Worm (Caenorhabditis elegans): Measurements from ENCODE around the gene T07G12.3.

T07G12.3 gene

ce11 chrIV:10521106-10521505, 12.6 kb upstream of the T07G12.3 start, which contains the start of gene cal-4:
TSS of gene cal-4 (plus strand) at chrIV:10521406.
- TF ChIP-seq hnd-1 (tag; optimal IDR thresholded peaks at IDR 0.05) = no peak
- no peak for TF ChIP-seq tra-4 (tag; optimal IDR thresholded peaks at IDR 0.05)
- TF ChIP-seq hmg-4 (GFP tag; optimal IDR thresholded peaks at IDR 0.05) = no peak
- TF ChIP-seq hmbx-1 (tag; optimal IDR thresholded peaks at IDR 0.05) = no peak
- no peak for TF ChIP-seq aly-1 (tag; optimal IDR thresholded peaks at IDR 0.05)
- no peak for TF ChIP-seq B0310.2 (tag; optimal IDR thresholded peaks at IDR 0.05)
- no peak for TF ChIP-seq ama-1 (optimal IDR thresholded peaks at IDR 0.05)
- TF ChIP-seq tbx-11 (GFP tag; IDR thresholded peaks at IDR 0.05) = no peak
- no peak for TF ChIP-seq flt-1 (GFP tag; IDR thresholded peaks at IDR 0.05)
- TF ChIP-seq tbx-37 (GFP tag; conservative IDR thresholded peaks at IDR 0.05) = no peak
- TF ChIP-seq F13C5.2 (tag; optimal IDR thresholded peaks at IDR 0.05) = no peak
- TF ChIP-seq pes-1 (GFP tag; IDR thresholded peaks at IDR 0.05) = no peak
- no peak for TF ChIP-seq ets-7 (tag; optimal IDR thresholded peaks at IDR 0.05)
- no peak for TF ChIP-seq sea-1 (GFP tag; conservative IDR thresholded peaks at IDR 0.05)
- no peak for TF ChIP-seq ceh-13 (GFP tag; optimal IDR thresholded peaks at IDR 0.05)
- TF ChIP-seq scrt-1 (GFP tag; IDR thresholded peaks at IDR 0.05) = no peak
- no peak for TF ChIP-seq ceh-36 (tag; optimal IDR thresholded peaks at IDR 0.05)

- TF ChIP-seq B0310.2 (tag; optimal IDR thresholded peaks at IDR 0.05) = no peak
- no peak for TF ChIP-seq scrt-1 (GFP tag; IDR thresholded peaks at IDR 0.05)
- TF ChIP-seq tbx-37 (GFP tag; conservative IDR thresholded peaks at IDR 0.05) = no peak
- no peak for TF ChIP-seq ceh-36 (tag; optimal IDR thresholded peaks at IDR 0.05)
- no peak for TF ChIP-seq aly-1 (tag; optimal IDR thresholded peaks at IDR 0.05)
- TF ChIP-seq ama-1 (optimal IDR thresholded peaks at IDR 0.05) = no peak
- no peak for TF ChIP-seq hmg-4 (GFP tag; optimal IDR thresholded peaks at IDR 0.05)
- no peak for TF ChIP-seq sea-1 (GFP tag; conservative IDR thresholded peaks at IDR 0.05)
- TF ChIP-seq F13C5.2 (tag; optimal IDR thresholded peaks at IDR 0.05) = no peak
- TF ChIP-seq pes-1 (GFP tag; IDR thresholded peaks at IDR 0.05) = no peak
Measured at ce11 chrIV:10524095-10524829, 9.5 kb upstream of the T07G12.3 start, which contains the start of gene C02F4.5. TSS of gene C02F4.5 (minus strand) at chrIV:10524145.

- TF ChIP-seq pes-1 (GFP tag; IDR thresholded peaks at IDR 0.05) = no peak
- no peak for TF ChIP-seq B0310.2 (tag; optimal IDR thresholded peaks at IDR 0.05)
Measured at ce11 chrIV:10530648-10531047, 3.1 kb upstream of the T07G12.3 start, which contains the start of gene T07G12.2. TSS of gene T07G12.2 (plus strand) at chrIV:10530709.

- no peak for TF ChIP-seq tra-4 (tag; optimal IDR thresholded peaks at IDR 0.05)
- no peak for TF ChIP-seq hmbx-1 (tag; optimal IDR thresholded peaks at IDR 0.05)
- TF ChIP-seq flt-1 (GFP tag; IDR thresholded peaks at IDR 0.05) = no peak
- TF ChIP-seq hmg-4 (GFP tag; optimal IDR thresholded peaks at IDR 0.05) = no peak
- no peak for TF ChIP-seq B0310.2 (tag; optimal IDR thresholded peaks at IDR 0.05)
Measured at ce11 chrIV:10538584-10538983, 4.8 kb downstream of the T07G12.3 start, which contains the start of gene T07G12.4. TSS of gene T07G12.4 (minus strand) at chrIV:10538684.

- TF ChIP-seq ama-1 (optimal IDR thresholded peaks at IDR 0.05) = no peak
- TF ChIP-seq ceh-13 (GFP tag; optimal IDR thresholded peaks at IDR 0.05) = no peak
- TF ChIP-seq hmg-4 (GFP tag; optimal IDR thresholded peaks at IDR 0.05) = no peak
- TF ChIP-seq pes-1 (GFP tag; IDR thresholded peaks at IDR 0.05) = no peak
- TF ChIP-seq ets-7 (tag; optimal IDR thresholded peaks at IDR 0.05) = no peak
- no peak for TF ChIP-seq tbx-11 (GFP tag; IDR thresholded peaks at IDR 0.05)
- no peak for TF ChIP-seq hmbx-1 (tag; optimal IDR thresholded peaks at IDR 0.05)
Measured at ce11 chrIV:10542283-10542682, 8.5 kb downstream of the T07G12.3 start.

ce11 chrIV:10543361-10543760, 9.6 kb downstream of the T07G12.3 start:
- TF ChIP-seq aly-1 (tag; optimal IDR thresholded peaks at IDR 0.05) (no peak), ceh-13 (GFP tag; optimal IDR thresholded peaks at IDR 0.05) (no peak), scrt-1 (GFP tag; IDR thresholded peaks at IDR 0.05) (no peak), flt-1 (GFP tag; IDR thresholded peaks at IDR 0.05) (no peak)

ce11 chrIV:10545038-10545437, 11.3 kb downstream of the T07G12.3 start, which contains the start of gene T07G12.5:
TSS of gene T07G12.5 (minus strand) at chrIV:10545138.
- TF ChIP-seq ama-1 (optimal IDR thresholded peaks at IDR 0.05) (no peak), pes-1 (GFP tag; IDR thresholded peaks at IDR 0.05) (no peak), hnd-1 (tag; optimal IDR thresholded peaks at IDR 0.05) (no peak), sea-1 (GFP tag; conservative IDR thresholded peaks at IDR 0.05) (no peak), scrt-1 (GFP tag; IDR thresholded peaks at IDR 0.05) (no peak), B0310.2 (tag; optimal IDR thresholded peaks at IDR 0.05) (no peak), aly-1 (tag; optimal IDR thresholded peaks at IDR 0.05) (no peak), hmg-4 (GFP tag; optimal IDR thresholded peaks at IDR 0.05) (no peak), tbx-11 (GFP tag; IDR thresholded peaks at IDR 0.05) (no peak), hmbx-1 (tag; optimal IDR thresholded peaks at IDR 0.05) (no peak), flt-1 (GFP tag; IDR thresholded peaks at IDR 0.05) (no peak), ceh-36 (tag; optimal IDR thresholded peaks at IDR 0.05) (no peak), F13C5.2 (tag; optimal IDR thresholded peaks at IDR 0.05) (no peak), ceh-13 (GFP tag; optimal IDR thresholded peaks at IDR 0.05) (no peak)

- no peak for TF ChIP-seq ceh-36 (tag; optimal IDR thresholded peaks at IDR 0.05)
- TF ChIP-seq flt-1 (GFP tag; IDR thresholded peaks at IDR 0.05) = no peak
- TF ChIP-seq ceh-13 (GFP tag; optimal IDR thresholded peaks at IDR 0.05) = no peak
- TF ChIP-seq F13C5.2 (tag; optimal IDR thresholded peaks at IDR 0.05) = no peak
- no peak for TF ChIP-seq scrt-1 (GFP tag; IDR thresholded peaks at IDR 0.05)
- TF ChIP-seq ets-7 (tag; optimal IDR thresholded peaks at IDR 0.05) = no peak
- TF ChIP-seq aly-1 (tag; optimal IDR thresholded peaks at IDR 0.05) = no peak
- no peak for TF ChIP-seq tbx-37 (GFP tag; conservative IDR thresholded peaks at IDR 0.05)
- TF ChIP-seq tbx-11 (GFP tag; IDR thresholded peaks at IDR 0.05) = no peak
- no peak for TF ChIP-seq hmg-4 (GFP tag; optimal IDR thresholded peaks at IDR 0.05)
- no peak for TF ChIP-seq tra-4 (tag; optimal IDR thresholded peaks at IDR 0.05)
Measured at ce11 chrIV:10546589-10547136, 12.9 kb downstream of the T07G12.3 start, which contains the start of gene zim-1. TSS of gene zim-1 (plus strand) at chrIV:10547086.
